Worm (Caenorhabditis elegans) whole organism, L3 larva: ENCODE measurements around the gene gpr-1.

Experiments
- ceh-28 ChIP-seq: fragments of 150-350 bp; optimal IDR thresholded peaks from 2 replicates; lab custom pipeline; 2014; ENCODE audit warnings: missing biosample characterization, missing genetic modification reagents, missing genetic modification characterization
- ceh-82 ChIP-seq: fragments of 150-350 bp; optimal IDR thresholded peaks from 2 replicates; lab custom pipeline; 2014; ENCODE audit warnings: missing biosample characterization, missing genetic modification characterization
- egl-5 ChIP-seq: fragments of 150-350 bp; optimal IDR thresholded peaks from 2 replicates; lab custom pipeline; 2017; ENCODE audit warnings: missing biosample characterization, missing genetic modification reagents, missing genetic modification characterization, inconsistent platforms
- elt-1 ChIP-seq: fragments of 150-350 bp; optimal IDR thresholded peaks from 2 replicates; lab custom pipeline; 2014; ENCODE audit warnings: missing biosample characterization, missing genetic modification characterization
- elt-2 ChIP-seq: sonication (generic microtip); optimal IDR thresholded peaks from 2 replicates; lab custom pipeline; 2016; ENCODE audit warnings: missing genetic modification reagents, mild to moderate bottlenecking, missing genetic modification characterization, missing compliant biosample characterization
- elt-3 ChIP-seq, 3 experiments: fragments of 150-350 bp in 1 of 3; sonication (generic microtip) in 2 of 3; optimal IDR thresholded peaks; 2 replicates in 2 of 3; 4 replicates in 1 of 3; lab custom pipeline; 2014 to 2017; ENCODE audit warnings: missing biosample characterization in 3 of 3, missing genetic modification characterization in 3 of 3
- fos-1 ChIP-seq: fragments of 150-350 bp; optimal IDR thresholded peaks from 2 replicates; lab custom pipeline; 2014; ENCODE audit warnings: missing biosample characterization, missing genetic modification characterization
- lin-39 ChIP-seq: fragments of 150-350 bp; optimal IDR thresholded peaks from 2 replicates; lab custom pipeline; 2018; ENCODE audit warnings: missing biosample characterization, missing genetic modification reagents, missing genetic modification characterization
- lsy-12 ChIP-seq: sonication (generic microtip); optimal IDR thresholded peaks from 2 replicates; lab custom pipeline; 2016; ENCODE audit warnings: mild to moderate bottlenecking, missing genetic modification characterization, missing compliant biosample characterization
- nfya-1 ChIP-seq: sonication (generic microtip); optimal IDR thresholded peaks from 2 replicates; lab custom pipeline; 2017; ENCODE audit warnings: missing genetic modification characterization, mild to moderate bottlenecking, missing compliant biosample characterization, antibody characterized with exemption, moderate library complexity; ENCODE audit not compliant: insufficient read depth
- nhr-12 ChIP-seq: fragments of 150-350 bp; optimal IDR thresholded peaks from 2 replicates; lab custom pipeline; 2014; ENCODE audit warnings: missing biosample characterization, missing genetic modification characterization
- nhr-23 ChIP-seq: fragments of 150-350 bp; optimal IDR thresholded peaks from 2 replicates; lab custom pipeline; 2014; ENCODE audit warnings: missing biosample characterization, missing genetic modification reagents, missing genetic modification characterization
- skn-1 ChIP-seq: fragments of 150-350 bp; optimal IDR thresholded peaks from 2 replicates; lab custom pipeline; 2014; ENCODE audit warnings: missing biosample characterization, missing genetic modification characterization
- snpc-4 ChIP-seq: fragments of 150-350 bp; optimal IDR thresholded peaks from 2 replicates; lab custom pipeline; 2014; ENCODE audit warnings: missing biosample characterization, missing genetic modification characterization
- tbx-2 ChIP-seq: sonication (generic microtip); optimal IDR thresholded peaks from 2 replicates; lab custom pipeline; 2016; ENCODE audit warnings: mild to moderate bottlenecking, missing genetic modification characterization, missing compliant biosample characterization
- ztf-4 ChIP-seq: fragments of 150-350 bp; optimal IDR thresholded peaks from 2 replicates; lab custom pipeline; 2014; ENCODE audit warnings: missing biosample characterization, missing genetic modification characterization

Gene gpr-1

DNA sequence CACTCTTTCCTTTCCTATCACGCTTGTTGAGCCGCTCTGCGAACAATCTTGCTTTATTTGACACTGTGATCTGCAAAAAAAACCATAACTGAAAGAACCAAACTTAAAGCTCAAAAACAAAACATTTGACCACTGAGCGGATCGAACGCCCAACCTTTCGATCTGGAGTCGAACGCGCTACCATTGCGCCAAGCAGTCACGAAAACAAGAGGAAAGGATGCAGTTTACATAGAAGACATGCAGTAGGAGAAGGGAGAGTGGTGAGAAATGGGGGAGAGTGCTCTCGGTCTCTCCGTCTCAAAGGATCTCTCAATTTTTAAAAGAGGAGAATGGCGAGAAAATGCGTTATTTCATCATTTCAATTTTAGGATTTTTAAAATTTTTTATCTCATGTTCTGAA, 49.6 kb downstream of the gpr-1 start (continued):
- TF ChIP-seq elt-2 (tag; lab: Kevin White, UChicago) = peak; percentile 15
- peak; percentile 12 for TF ChIP-seq ceh-82
- TF ChIP-seq fos-1 (tag; lab: Kevin White, UChicago) = no peak
- TF ChIP-seq lin-39 (tag; lab: Kevin White, UChicago) = peak; percentile 74
- TF ChIP-seq ztf-4 (tag; lab: Kevin White, UChicago) = peak; percentile 25
- TF ChIP-seq nhr-23 (tag; lab: Kevin White, UChicago) = peak; percentile 61
- TF ChIP-seq tbx-2 (tag; lab: Kevin White, UChicago) = peak; percentile 55
- no peak for TF ChIP-seq elt-1 (tag; lab: Kevin White, UChicago)
- no peak for TF ChIP-seq ceh-28 (tag; lab: Kevin White, UChicago)
- TF ChIP-seq nhr-12 = no peak
- TF ChIP-seq lsy-12 (tag; lab: Kevin White, UChicago) = peak; percentile 64
- no peak for TF ChIP-seq elt-3 (tag; optimal IDR thresholded peaks at IDR 0.05; lab: Kevin White, UChicago)
- TF ChIP-seq nfya-1 (tag; lab: Kevin White, UChicago) = peak; percentile 71
- TF ChIP-seq snpc-4 (tag; lab: Kevin White, UChicago) = no peak
- peak; percentile 30 for TF ChIP-seq egl-5 (tag; lab: Kevin White, UChicago)
- TF ChIP-seq skn-1 (tag; lab: Kevin White, UChicago) = peak; percentile 34
- TF ChIP-seq, all 47 proteins: peak for 17
